Worm (Caenorhabditis elegans): ENCODE data around the gene cdk-11.1.

DNA sequence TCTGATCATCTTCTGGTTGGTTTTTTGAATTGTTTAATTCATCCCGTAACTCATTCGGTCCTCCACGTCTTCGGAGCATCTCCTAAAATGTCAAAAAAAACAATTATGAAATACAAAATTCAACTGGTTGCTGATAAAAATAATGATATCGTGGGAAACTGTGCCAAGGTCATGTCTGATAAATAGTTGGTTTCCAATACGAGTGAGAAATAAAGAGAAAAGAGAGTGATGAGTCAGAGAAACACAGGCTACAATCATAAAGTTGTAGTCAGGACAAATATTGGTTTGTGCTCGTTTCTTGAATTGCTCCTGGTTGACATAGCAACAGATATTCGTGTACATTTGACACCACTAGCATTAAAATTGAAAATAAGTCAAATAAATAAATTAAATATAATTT, 6.1 kb downstream of the cdk-11.1 start, which contains the start of gene B0495.7:
- no peak for TF ChIP-seq unc-62 (GFP tag; optimal IDR thresholded peaks at IDR 0.05)
- no peak for TF ChIP-seq hlh-1 (tag; optimal IDR thresholded peaks at IDR 0.05)
- no peak for TF ChIP-seq blmp-1 (tag; optimal IDR thresholded peaks at IDR 0.05)
- TF ChIP-seq nhr-76 (tag; optimal IDR thresholded peaks at IDR 0.05) = no peak
- TF ChIP-seq mep-1 (tag; optimal IDR thresholded peaks at IDR 0.05) = no peak
- no peak for TF ChIP-seq unc-39 (tag; optimal IDR thresholded peaks at IDR 0.05)
- TF ChIP-seq ztf-11 (tag; optimal IDR thresholded peaks at IDR 0.05) = no peak
- TF ChIP-seq mls-2 (tag; optimal IDR thresholded peaks at IDR 0.05) = no peak
- no peak for TF ChIP-seq ces-1 (GFP tag; optimal IDR thresholded peaks at IDR 0.05)
- no peak for TF ChIP-seq lsy-2 (tag; optimal IDR thresholded peaks at IDR 0.05)
- TF ChIP-seq nhr-12 (tag; optimal IDR thresholded peaks at IDR 0.05) = no peak
- no peak for TF ChIP-seq nhr-237 (tag; optimal IDR thresholded peaks at IDR 0.05)
- no peak for TF ChIP-seq snpc-4 (tag; optimal IDR thresholded peaks at IDR 0.05)
- no peak for TF ChIP-seq elt-3 (tag; optimal IDR thresholded peaks at IDR 0.05)
